Worm (Caenorhabditis elegans): Measurements from ENCODE around the gene ddx-15.

- TF ChIP-seq ztf-23 (GFP tag; IDR thresholded peaks at IDR 0.05) (no peak), flt-1 (GFP tag; IDR thresholded peaks at IDR 0.05) (no peak), ref-1 (GFP tag; conservative IDR thresholded peaks at IDR 0.05) (no peak), med-1 (GFP tag; optimal IDR thresholded peaks at IDR 0.05; ENCODE audit: insufficient read depth) (no peak), tab-1 (GFP tag; IDR thresholded peaks at IDR 0.05) (no peak), T22C8.4 (GFP tag; IDR thresholded peaks at IDR 0.05) (no peak), ztf-29 (GFP tag; IDR thresholded peaks at IDR 0.05) (no peak), cog-1 (tag; optimal IDR thresholded peaks at IDR 0.05) (no peak), klf-2 (GFP tag; conservative IDR thresholded peaks at IDR 0.05) (no peak)
Observed at ce11 chrIII:5546730-5547129, 44.8 kb downstream of the ddx-15 start, which contains the start of gene F09F7.5.
